Fruit fly (Drosophila melanogaster) S2 (cell line): ENCODE results near the gene Hr39.

Experiments
- CG8478 ChIP-seq: fragments of >200 bp; optimal IDR thresholded peaks from 2 replicates; lab custom pipeline; 2018
- CTCF ChIP-seq, 2 experiments: fragments of >200 bp; optimal IDR thresholded peaks; 2 replicates each; lab custom pipeline; 2018

DNA sequence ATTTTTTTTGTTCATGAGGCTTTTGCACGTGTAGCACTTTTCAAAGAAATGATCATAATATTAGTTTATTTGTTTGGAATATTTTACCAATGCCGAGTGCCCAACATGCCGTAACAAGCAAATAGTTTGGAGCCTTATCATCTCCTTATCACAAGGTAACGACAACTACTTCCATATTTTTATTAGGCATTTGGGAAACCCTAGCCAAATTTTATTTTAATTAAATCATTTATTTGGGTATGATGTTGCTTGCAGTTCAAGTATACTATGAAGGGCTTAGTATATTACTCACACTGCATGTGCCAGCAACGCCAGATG is 67.4 kb downstream of the Hr39 start:
- no peak for TF ChIP-seq CG8478 (lab: Kevin White, UChicago)
- no peak for TF ChIP-seq CTCF (optimal IDR thresholded peaks at IDR 0.05; lab: Kevin White, UChicago)
